ENCODE assay signal across 1 fruit fly cellular context in the genomic region with DNA sequence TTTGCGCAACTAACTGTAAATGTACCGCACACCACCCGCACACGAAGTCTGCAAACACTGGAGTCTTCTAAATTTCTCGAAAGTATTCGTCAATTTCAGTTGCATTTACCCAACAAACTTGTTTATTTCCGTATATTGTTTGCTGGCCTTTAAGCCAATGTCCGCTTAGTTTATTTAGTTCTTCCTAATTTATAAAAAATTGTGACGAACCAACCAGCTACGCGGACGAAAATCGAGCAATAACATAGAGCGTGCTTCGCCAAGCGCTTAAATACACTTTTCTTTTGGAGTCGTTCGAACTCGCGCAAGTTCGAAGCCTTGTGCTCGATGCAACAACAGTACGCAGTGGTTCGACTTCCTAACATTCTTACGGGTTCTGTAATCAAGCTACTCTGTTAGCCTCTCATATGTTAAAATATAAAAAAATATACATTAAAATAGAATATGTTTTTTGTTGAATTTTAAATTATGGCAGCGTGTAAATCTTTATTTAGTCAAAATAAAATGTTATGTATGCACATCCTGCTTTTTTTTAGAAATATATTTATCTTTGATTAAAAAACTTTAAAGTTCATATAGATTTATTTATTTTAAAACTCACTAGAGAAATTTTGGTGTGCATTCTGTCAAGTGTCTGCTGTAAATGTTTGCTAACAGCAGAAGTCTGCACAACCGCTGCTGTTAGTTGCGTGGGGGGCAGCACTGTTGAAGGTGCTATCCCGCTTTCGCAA.
TF ChIP-seq lines count a peak whose summit lies in the region.

TSS of gene GlcAT-P (minus strand) at position 246 of the 731 bp plus-strand sequence.

TF ChIP-seq in whole organism, embryonic, 481 proteins besides CTCF, POLR2A, EP300 and RAD21 (continued from another document and continues in another):
- TF ChIP-seq CG6765 (GFP tag; optimal IDR thresholded peaks at IDR 0.05; lab: Kevin White, UChicago) = no peak
- TF ChIP-seq br (optimal IDR thresholded peaks at IDR 0.05; lab: Kevin White, UChicago) = no peak
- no peak for TF ChIP-seq zfh2 (GFP tag; optimal IDR thresholded peaks at IDR 0.05; lab: Kevin White, UChicago)
- peak; percentile 80 for TF ChIP-seq Drgx (GFP tag; IDR thresholded peaks at IDR 0.05; lab: Robert Waterston, UW)
- TF ChIP-seq usp (GFP tag; optimal IDR thresholded peaks at IDR 0.05; lab: Kevin White, UChicago) = no peak
- TF ChIP-seq chm (GFP tag; IDR thresholded peaks at IDR 0.05; lab: Robert Waterston, UW) = no peak
- peak; percentile 66 for TF ChIP-seq Ssrp (tag; optimal IDR thresholded peaks at IDR 0.05; lab: Kevin White, UChicago)
- TF ChIP-seq CG8388 (GFP tag; optimal IDR thresholded peaks at IDR 0.05; lab: Kevin White, UChicago) = peak; percentile 75
- peak; percentile 44 for TF ChIP-seq CG12155 (GFP tag; optimal IDR thresholded peaks at IDR 0.05; lab: Kevin White, UChicago)
- TF ChIP-seq CG5180 (GFP tag; optimal IDR thresholded peaks at IDR 0.05; lab: Kevin White, UChicago) = peak; percentile 99
- no peak for TF ChIP-seq HLH4C (GFP tag; IDR thresholded peaks at IDR 0.05; lab: Robert Waterston, UW; ENCODE audit: partially characterized antibody)
- no peak for TF ChIP-seq Hmx (GFP tag; optimal IDR thresholded peaks at IDR 0.05; lab: Kevin White, UChicago)
- TF ChIP-seq CG6854 (GFP tag; optimal IDR thresholded peaks at IDR 0.05; lab: Kevin White, UChicago) = no peak
- TF ChIP-seq CG9609 (GFP tag; optimal IDR thresholded peaks at IDR 0.05; lab: Kevin White, UChicago) = no peak
- no peak for TF ChIP-seq tll (GFP tag; optimal IDR thresholded peaks at IDR 0.05; lab: Kevin White, UChicago)
- peak; percentile 57 for TF ChIP-seq ap (GFP tag; IDR thresholded peaks at IDR 0.05; lab: Robert Waterston, UW)
- peak; percentile 44 for TF ChIP-seq tin (GFP tag; optimal IDR thresholded peaks at IDR 0.05; lab: Kevin White, UChicago)
- no peak for TF ChIP-seq pan (optimal IDR thresholded peaks at IDR 0.05; lab: Kevin White, UChicago)
- TF ChIP-seq pan (GFP tag; optimal IDR thresholded peaks at IDR 0.05 in 1 of 2, IDR thresholded peaks at IDR 0.05 in 1 of 2) = peak in 1 of 2 experiments; percentile 78
- TF ChIP-seq HLH3B (GFP tag; IDR thresholded peaks at IDR 0.05; lab: Robert Waterston, UW) = peak; percentile 65
- TF ChIP-seq Bteb2 (GFP tag; optimal IDR thresholded peaks at IDR 0.05; lab: Kevin White, UChicago) = no peak
- TF ChIP-seq Myb (GFP tag; optimal IDR thresholded peaks at IDR 0.05; lab: Kevin White, UChicago) = no peak
- peak; percentile 43 for TF ChIP-seq Oaz (GFP tag; IDR thresholded peaks at IDR 0.05; lab: Robert Waterston, UW)
- TF ChIP-seq Atf6 (GFP tag; IDR thresholded peaks at IDR 0.05; lab: Robert Waterston, UW) = peak; percentile 76; the same call in 1 of the 2 replicates
- TF ChIP-seq BtbVII (GFP tag; optimal IDR thresholded peaks at IDR 0.05; lab: Kevin White, UChicago) = peak; percentile 70
- no peak for TF ChIP-seq CG11247 (GFP tag; IDR thresholded peaks at IDR 0.05; lab: Robert Waterston, UW)
- TF ChIP-seq jumu (GFP tag; optimal IDR thresholded peaks at IDR 0.05; lab: Kevin White, UChicago) = no peak
- no peak for TF ChIP-seq dimm (GFP tag; IDR thresholded peaks at IDR 0.05; lab: Robert Waterston, UW)
- TF ChIP-seq ATbp (GFP tag; optimal IDR thresholded peaks at IDR 0.05; lab: Kevin White, UChicago) = peak; percentile 31
- TF ChIP-seq CG13775 (GFP tag; optimal IDR thresholded peaks at IDR 0.05; lab: Kevin White, UChicago) = peak; percentile 64
- no peak for TF ChIP-seq CG3163 (GFP tag; optimal IDR thresholded peaks at IDR 0.05; lab: Kevin White, UChicago)
- peak; percentile 18 for TF ChIP-seq sd (tag; optimal IDR thresholded peaks at IDR 0.05; lab: Kevin White, UChicago)
- TF ChIP-seq CG17385 (GFP tag; optimal IDR thresholded peaks at IDR 0.05; lab: Kevin White, UChicago) = peak; percentile 71
- TF ChIP-seq CG2875 (GFP tag; optimal IDR thresholded peaks at IDR 0.05; lab: Kevin White, UChicago) = no peak
- TF ChIP-seq jing (GFP tag; optimal IDR thresholded peaks at IDR 0.05; lab: Kevin White, UChicago) = no peak
- peak; percentile 81 for TF ChIP-seq Sox102F (GFP tag; optimal IDR thresholded peaks at IDR 0.05; lab: Kevin White, UChicago)
- peak; percentile 84 for TF ChIP-seq CG13424 (tag; optimal IDR thresholded peaks at IDR 0.05; lab: Kevin White, UChicago)
- TF ChIP-seq sisA (GFP tag; IDR thresholded peaks at IDR 0.05; lab: Robert Waterston, UW) = peak; percentile 29; the same call in 1 of the 2 replicates
- TF ChIP-seq bcd (GFP tag; optimal IDR thresholded peaks at IDR 0.05; lab: Kevin White, UChicago) = peak; percentile 62
- no peak for TF ChIP-seq Pdp1 (GFP tag; optimal IDR thresholded peaks at IDR 0.05; lab: Kevin White, UChicago)
- no peak for TF ChIP-seq CG6175 (GFP tag; IDR thresholded peaks at IDR 0.05; lab: Robert Waterston, UW)
- TF ChIP-seq B-H1 (GFP tag; IDR thresholded peaks at IDR 0.05; lab: Robert Waterston, UW) = peak; percentile 59; the same call in 2 of the 3 replicates
- no peak for TF ChIP-seq fu2 (GFP tag; optimal IDR thresholded peaks at IDR 0.05; lab: Kevin White, UChicago)
- peak in 1 of 2 experiments; percentile 26 for TF ChIP-seq Hr78 (GFP tag; optimal IDR thresholded peaks at IDR 0.05; lab: Kevin White, UChicago)
- TF ChIP-seq Dfd (GFP tag; optimal IDR thresholded peaks at IDR 0.05; lab: Kevin White, UChicago) = no peak
- no peak for TF ChIP-seq CG14965 (GFP tag; optimal IDR thresholded peaks at IDR 0.05; lab: Kevin White, UChicago; ENCODE audit: borderline replicate concordance)
- TF ChIP-seq az2 (GFP tag; optimal IDR thresholded peaks at IDR 0.05; lab: Kevin White, UChicago) = peak; percentile 54
- peak; percentile 85 for TF ChIP-seq unpg (GFP tag; optimal IDR thresholded peaks at IDR 0.05; lab: Kevin White, UChicago)
- TF ChIP-seq lbe (GFP tag; optimal IDR thresholded peaks at IDR 0.05; lab: Kevin White, UChicago) = no peak
- no peak for TF ChIP-seq ase (GFP tag; IDR thresholded peaks at IDR 0.05; lab: Robert Waterston, UW)
- TF ChIP-seq CG3281 (GFP tag; optimal IDR thresholded peaks at IDR 0.05; lab: Kevin White, UChicago) = peak; percentile 76
- TF ChIP-seq Dll (GFP tag; IDR thresholded peaks at IDR 0.05; lab: Robert Waterston, UW; ENCODE audit: partially characterized antibody) = no peak
- peak; percentile 78 for TF ChIP-seq CG9727 (GFP tag; optimal IDR thresholded peaks at IDR 0.05; lab: Kevin White, UChicago)
- no peak for TF ChIP-seq CG1024 (GFP tag; IDR thresholded peaks at IDR 0.05; lab: Robert Waterston, UW)
- TF ChIP-seq org-1 (GFP tag; optimal IDR thresholded peaks at IDR 0.05; lab: Kevin White, UChicago) = peak; percentile 37
- peak; percentile 55 for TF ChIP-seq CG10543 (GFP tag; optimal IDR thresholded peaks at IDR 0.05; lab: Kevin White, UChicago)
- no peak for TF ChIP-seq Atf-2 (GFP tag; optimal IDR thresholded peaks at IDR 0.05; lab: Kevin White, UChicago)
- TF ChIP-seq dm (GFP tag; optimal IDR thresholded peaks at IDR 0.05; lab: Kevin White, UChicago) = no peak
- TF ChIP-seq CG14050 (GFP tag; IDR thresholded peaks at IDR 0.05; lab: Robert Waterston, UW) = peak; percentile 46; the same call in 2 of the 3 replicates
- no peak for TF ChIP-seq CG7786 (GFP tag; optimal IDR thresholded peaks at IDR 0.05; lab: Kevin White, UChicago)
- peak; percentile 46 for TF ChIP-seq CG13894 (tag; optimal IDR thresholded peaks at IDR 0.05; lab: Kevin White, UChicago)
- peak; percentile 20 for TF ChIP-seq CG4820 (GFP tag; optimal IDR thresholded peaks at IDR 0.05; lab: Kevin White, UChicago)
- no peak for TF ChIP-seq Elba2 (GFP tag; optimal IDR thresholded peaks at IDR 0.05; lab: Kevin White, UChicago)
- TF ChIP-seq CG11398 (GFP tag; optimal IDR thresholded peaks at IDR 0.05; lab: Kevin White, UChicago) = no peak
- no peak for TF ChIP-seq pho (GFP tag; optimal IDR thresholded peaks at IDR 0.05; lab: Kevin White, UChicago)
- TF ChIP-seq CrebB (tag; optimal IDR thresholded peaks at IDR 0.05; lab: Kevin White, UChicago) = no peak
- TF ChIP-seq CG7745 (tag; optimal IDR thresholded peaks at IDR 0.05; lab: Kevin White, UChicago) = no peak
- TF ChIP-seq Dek (tag; optimal IDR thresholded peaks at IDR 0.05; lab: Kevin White, UChicago) = peak; percentile 73
- TF ChIP-seq Ravus (GFP tag; IDR thresholded peaks at IDR 0.05; lab: Robert Waterston, UW) = no peak
- no peak for TF ChIP-seq CG12219 (GFP tag; optimal IDR thresholded peaks at IDR 0.05; lab: Kevin White, UChicago)
- peak; percentile 48 for TF ChIP-seq twi (tag; optimal IDR thresholded peaks at IDR 0.05; lab: Kevin White, UChicago)
- no peak for TF ChIP-seq HHEX (GFP tag; optimal IDR thresholded peaks at IDR 0.05; lab: Kevin White, UChicago)
- no peak for TF ChIP-seq D19B (GFP tag; optimal IDR thresholded peaks at IDR 0.05; lab: Kevin White, UChicago)
- TF ChIP-seq Sry-β (GFP tag; optimal IDR thresholded peaks at IDR 0.05; lab: Kevin White, UChicago) = no peak
- peak; percentile 89 for TF ChIP-seq CG18599 (GFP tag; optimal IDR thresholded peaks at IDR 0.05; lab: Kevin White, UChicago)
- TF ChIP-seq Camta (GFP tag; optimal IDR thresholded peaks at IDR 0.05; lab: Kevin White, UChicago) = peak; percentile 11
- 0 out of 3 replicates have a peak, but pooled peaks have one; percentile 41 for TF ChIP-seq so (GFP tag; IDR thresholded peaks at IDR 0.05; lab: Robert Waterston, UW)
- TF ChIP-seq ssp (GFP tag; IDR thresholded peaks at IDR 0.05; lab: Robert Waterston, UW) = no peak
- peak; percentile 14; the same call in 1 of the 3 replicates for TF ChIP-seq CG2199 (GFP tag; IDR thresholded peaks at IDR 0.05; lab: Robert Waterston, UW)
- TF ChIP-seq odd (GFP tag; optimal IDR thresholded peaks at IDR 0.05; lab: Kevin White, UChicago) = peak; percentile 55
- TF ChIP-seq D (optimal IDR thresholded peaks at IDR 0.05; lab: Kevin White, UChicago) = no peak
- TF ChIP-seq D (GFP tag; optimal IDR thresholded peaks at IDR 0.05; lab: Kevin White, UChicago) = peak; percentile 35
- no peak for TF ChIP-seq mld (GFP tag; IDR thresholded peaks at IDR 0.05; lab: Robert Waterston, UW; ENCODE audit: partially characterized antibody)
- TF ChIP-seq Optix (GFP tag; IDR thresholded peaks at IDR 0.05; lab: Robert Waterston, UW) = no peak
- TF ChIP-seq fd102C (GFP tag; optimal IDR thresholded peaks at IDR 0.05; lab: Kevin White, UChicago) = no peak
- peak; percentile 24 for TF ChIP-seq kay (GFP tag; optimal IDR thresholded peaks at IDR 0.05; lab: Kevin White, UChicago)
- peak; percentile 32 for TF ChIP-seq CG18619 (GFP tag; optimal IDR thresholded peaks at IDR 0.05; lab: Kevin White, UChicago)
- peak; percentile 78 for TF ChIP-seq gsb-n (tag; optimal IDR thresholded peaks at IDR 0.05; lab: Kevin White, UChicago)
- TF ChIP-seq Sin3A (optimal IDR thresholded peaks at IDR 0.05; lab: Kevin White, UChicago) = no peak
- peak; percentile 87 for TF ChIP-seq Fer1 (GFP tag; optimal IDR thresholded peaks at IDR 0.05; lab: Kevin White, UChicago)
- TF ChIP-seq fru (optimal IDR thresholded peaks at IDR 0.05; lab: Kevin White, UChicago) = no peak
- TF ChIP-seq crp (GFP tag; optimal IDR thresholded peaks at IDR 0.05; lab: Kevin White, UChicago) = peak in 1 of 2 experiments; percentile 11
- TF ChIP-seq CG4424 (GFP tag; optimal IDR thresholded peaks at IDR 0.05; lab: Kevin White, UChicago) = peak; percentile 62
- TF ChIP-seq CG30403 (GFP tag; optimal IDR thresholded peaks at IDR 0.05; lab: Kevin White, UChicago) = peak; percentile 73
- peak; percentile 76 for TF ChIP-seq Hmr (GFP tag; optimal IDR thresholded peaks at IDR 0.05; lab: Kevin White, UChicago)
- peak; percentile 40 for TF ChIP-seq Asciz (GFP tag; optimal IDR thresholded peaks at IDR 0.05; lab: Kevin White, UChicago)
- no peak for TF ChIP-seq prd (optimal IDR thresholded peaks at IDR 0.05; lab: Kevin White, UChicago)
- TF ChIP-seq prd (GFP tag; IDR thresholded peaks at IDR 0.05; lab: Robert Waterston, UW) = peak; percentile 63
- no peak for TF ChIP-seq otp (GFP tag; IDR thresholded peaks at IDR 0.05; lab: Robert Waterston, UW)
- TF ChIP-seq tna (GFP tag; IDR thresholded peaks at IDR 0.05; lab: Robert Waterston, UW; ENCODE audit: partially characterized antibody) = no peak
- TF ChIP-seq CG9876 (GFP tag; optimal IDR thresholded peaks at IDR 0.05; lab: Kevin White, UChicago) = no peak
- no peak for TF ChIP-seq hkb (optimal IDR thresholded peaks at IDR 0.05; lab: Kevin White, UChicago)
- TF ChIP-seq hkb (GFP tag; IDR thresholded peaks at IDR 0.05; lab: Robert Waterston, UW) = peak; percentile 42; the same call in 1 of the 2 replicates
- TF ChIP-seq Stat92E (GFP tag; optimal IDR thresholded peaks at IDR 0.05; lab: Kevin White, UChicago) = no peak
- TF ChIP-seq dysf (GFP tag; IDR thresholded peaks at IDR 0.05; lab: Robert Waterston, UW) = peak; percentile 71; the same call in 2 of the 3 replicates
- no peak for TF ChIP-seq CG2202 (tag; optimal IDR thresholded peaks at IDR 0.05; lab: Kevin White, UChicago)
- TF ChIP-seq CG10565 (GFP tag; optimal IDR thresholded peaks at IDR 0.05; lab: Kevin White, UChicago) = no peak
- TF ChIP-seq CG10274 (GFP tag; optimal IDR thresholded peaks at IDR 0.05; lab: Kevin White, UChicago) = no peak
- TF ChIP-seq lmd (GFP tag; IDR thresholded peaks at IDR 0.05; lab: Robert Waterston, UW) = peak; percentile 53; the same call in 1 of the 2 replicates
- no peak for TF ChIP-seq wdn (GFP tag; IDR thresholded peaks at IDR 0.05; lab: Robert Waterston, UW)
- no peak for TF ChIP-seq mirr (GFP tag; optimal IDR thresholded peaks at IDR 0.05; lab: Kevin White, UChicago)
- peak; percentile 64 for TF ChIP-seq CG10147 (GFP tag; optimal IDR thresholded peaks at IDR 0.05; lab: Kevin White, UChicago)
- TF ChIP-seq H15 (GFP tag; IDR thresholded peaks at IDR 0.05; lab: Robert Waterston, UW) = no peak
- no peak for TF ChIP-seq Dip2 (GFP tag; IDR thresholded peaks at IDR 0.05; lab: Robert Waterston, UW)
- TF ChIP-seq CG8924 (tag; optimal IDR thresholded peaks at IDR 0.05; lab: Kevin White, UChicago) = peak; percentile 85
- TF ChIP-seq CG7357 (GFP tag; IDR thresholded peaks at IDR 0.05; lab: Robert Waterston, UW) = no peak
- no peak for TF ChIP-seq ara (GFP tag; IDR thresholded peaks at IDR 0.05; lab: Robert Waterston, UW)
- peak; percentile 15 for TF ChIP-seq CG15479 (GFP tag; optimal IDR thresholded peaks at IDR 0.05; lab: Kevin White, UChicago)
- peak; percentile 28; the same call in 1 of the 2 replicates for TF ChIP-seq CG6272 (GFP tag; IDR thresholded peaks at IDR 0.05; lab: Robert Waterston, UW)
- peak; percentile 75 for TF ChIP-seq Ptx1 (GFP tag; IDR thresholded peaks at IDR 0.05; lab: Robert Waterston, UW)
- peak; percentile 90 for TF ChIP-seq row (GFP tag; IDR thresholded peaks at IDR 0.05; lab: Robert Waterston, UW)
- no peak for TF ChIP-seq zen2 (GFP tag; IDR thresholded peaks at IDR 0.05; lab: Robert Waterston, UW; ENCODE audit: partially characterized antibody)
- peak; percentile 75; the same call in 1 of the 2 replicates for TF ChIP-seq CG32532 (GFP tag; IDR thresholded peaks at IDR 0.05; lab: Robert Waterston, UW)
- no peak for TF ChIP-seq NC2α (GFP tag; optimal IDR thresholded peaks at IDR 0.05; lab: Kevin White, UChicago)
